Fruit fly (Drosophila melanogaster): ENCODE measurements around the gene CG9698.

The CG9698 gene

DNA sequence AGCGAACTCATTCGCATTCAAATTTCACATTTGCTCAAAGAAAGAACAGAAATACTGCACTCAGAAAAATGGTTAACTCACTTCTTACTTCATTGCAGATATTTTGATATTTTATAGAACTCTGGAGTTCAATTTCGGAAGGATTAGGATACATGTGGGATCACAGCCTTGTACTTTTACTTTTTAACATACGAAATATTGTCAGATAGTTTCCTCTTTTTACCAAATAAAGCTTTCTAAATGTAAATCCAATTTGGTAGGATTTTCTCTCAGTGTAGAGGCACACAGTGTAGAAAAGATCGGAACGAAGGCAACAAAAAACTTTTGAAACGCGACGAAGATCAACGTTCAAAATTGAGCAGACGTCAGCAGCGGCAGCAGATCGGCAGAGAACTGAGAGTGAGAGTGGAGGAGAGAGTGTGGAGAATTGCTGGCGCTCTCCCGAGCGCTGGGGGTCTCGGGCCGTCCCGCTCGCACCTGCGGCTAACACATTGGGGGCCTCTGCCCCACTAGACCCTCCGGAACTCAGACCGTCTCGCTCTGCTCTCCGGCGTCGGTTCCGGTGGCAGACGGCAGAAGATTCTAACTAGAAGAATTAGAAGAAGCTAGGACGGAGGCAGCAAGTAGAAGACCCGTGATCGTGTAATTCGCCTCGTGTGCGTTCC, 17.5 kb downstream of the CG9698 start, which contains the start of gene tmod (continued):
- peak; percentile 45 for TF ChIP-seq gsb-n (tag; optimal IDR thresholded peaks at IDR 0.05)
- TF ChIP-seq Ssrp (tag; optimal IDR thresholded peaks at IDR 0.05) = peak; percentile 62
- peak; percentile 43 for TF ChIP-seq CG4820 (GFP tag; optimal IDR thresholded peaks at IDR 0.05)
- TF ChIP-seq az2 (GFP tag; optimal IDR thresholded peaks at IDR 0.05) = peak; percentile 58

DNA sequence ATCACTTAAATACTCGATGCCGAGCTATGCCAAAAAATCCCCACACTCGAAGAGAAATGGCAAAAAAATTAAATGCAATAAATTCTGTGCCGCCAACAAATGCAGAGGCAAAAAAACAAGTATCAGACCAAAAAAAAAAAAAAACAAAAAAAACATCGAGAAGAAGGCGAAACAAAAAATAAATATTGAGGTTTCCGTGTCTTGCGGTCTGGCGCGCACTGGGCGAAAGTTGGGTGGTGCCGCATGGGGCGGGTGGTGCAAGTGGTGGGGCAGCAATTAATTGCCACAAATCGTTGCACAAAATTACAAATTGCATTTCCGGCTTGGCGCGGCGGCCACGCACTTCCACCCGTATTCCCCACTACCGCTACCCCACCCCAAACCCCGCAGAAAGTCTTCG, 19.9 kb downstream of the CG9698 start:
- TF ChIP-seq slou (GFP tag; optimal IDR thresholded peaks at IDR 0.05) (no peak), hb (GFP tag; IDR thresholded peaks at IDR 0.05; ENCODE audit: partially characterized antibody) (no peak), crol (GFP tag; IDR thresholded peaks at IDR 0.05) (peak; percentile 61; the same call in 1 of the 2 replicates)

dm6 chr3R:30536432-30536831, 21.9 kb downstream of the CG9698 start:
- peak; percentile 22; the same call in 1 of the 2 replicates for TF ChIP-seq CG31224 (GFP tag; IDR thresholded peaks at IDR 0.05)
- no peak for TF ChIP-seq inv (GFP tag; IDR thresholded peaks at IDR 0.05; ENCODE audit: partially characterized antibody)
- no peak for TF ChIP-seq shn (GFP tag; optimal IDR thresholded peaks at IDR 0.05)
- no peak for TF ChIP-seq CG6683 (GFP tag; optimal IDR thresholded peaks at IDR 0.05)
- TF ChIP-seq Dref (GFP tag; IDR thresholded peaks at IDR 0.05) = no peak
- TF ChIP-seq Med (GFP tag) = peak; percentile 17
- TF ChIP-seq Six4 (GFP tag; optimal IDR thresholded peaks at IDR 0.05) = no peak
- TF ChIP-seq CG8281 (tag; optimal IDR thresholded peaks at IDR 0.05) = no peak
- no peak for TF ChIP-seq br (optimal IDR thresholded peaks at IDR 0.05)
- peak; percentile 9 for TF ChIP-seq Xbp1 (GFP tag; optimal IDR thresholded peaks at IDR 0.05)
- no peak for TF ChIP-seq tup (GFP tag; optimal IDR thresholded peaks at IDR 0.05)
- no peak for TF ChIP-seq CG10654 (GFP tag; optimal IDR thresholded peaks at IDR 0.05)
- TF ChIP-seq Ets65A (GFP tag) = peak; percentile 42
- TF ChIP-seq zfh1 (GFP tag; IDR thresholded peaks at IDR 0.05) = 0 out of 3 replicates have a peak, but pooled peaks have one; percentile 44
- TF ChIP-seq CoRest (tag; optimal IDR thresholded peaks at IDR 0.05) = peak; percentile 26
- peak; percentile 13; the same call in 1 of the 2 replicates for TF ChIP-seq CG10366 (GFP tag; IDR thresholded peaks at IDR 0.05)
- TF ChIP-seq Hr3 (GFP tag; optimal IDR thresholded peaks at IDR 0.05) = peak; percentile 13
- TF ChIP-seq lmd (GFP tag; IDR thresholded peaks at IDR 0.05) = peak; percentile 48; the same call in 1 of the 2 replicates
- no peak for TF ChIP-seq CG17359 (tag; optimal IDR thresholded peaks at IDR 0.05)
- no peak for TF ChIP-seq CG10543 (GFP tag; optimal IDR thresholded peaks at IDR 0.05)
- TF ChIP-seq Rx (GFP tag; IDR thresholded peaks at IDR 0.05) = no peak
- peak; percentile 11 for TF ChIP-seq lilli (GFP tag; optimal IDR thresholded peaks at IDR 0.05)
- TF ChIP-seq gsb (GFP tag; IDR thresholded peaks at IDR 0.05) = no peak
- peak; percentile 7 for TF ChIP-seq Antp (GFP tag; optimal IDR thresholded peaks at IDR 0.05)
- TF ChIP-seq slou (GFP tag; optimal IDR thresholded peaks at IDR 0.05) = no peak
- TF ChIP-seq unpg (GFP tag; optimal IDR thresholded peaks at IDR 0.05) = peak; percentile 35
- TF ChIP-seq CG30403 (GFP tag; optimal IDR thresholded peaks at IDR 0.05) = peak; percentile 13
- TF ChIP-seq MBD-R2 (GFP tag; IDR thresholded peaks at IDR 0.05) = no peak
- TF ChIP-seq gem (tag; optimal IDR thresholded peaks at IDR 0.05) = peak; percentile 57
- TF ChIP-seq Dbx (GFP tag; IDR thresholded peaks at IDR 0.05) = no peak
- no peak; the same call in 1 of the 2 replicates for TF ChIP-seq crol (GFP tag; IDR thresholded peaks at IDR 0.05)
- TF ChIP-seq eyg (GFP tag; optimal IDR thresholded peaks at IDR 0.05) = no peak
- TF ChIP-seq Ets97D (GFP tag; optimal IDR thresholded peaks at IDR 0.05) = no peak
- peak; percentile 18 for TF ChIP-seq Hsf (GFP tag; optimal IDR thresholded peaks at IDR 0.05)
- peak; percentile 27 for TF ChIP-seq Oli (tag; optimal IDR thresholded peaks at IDR 0.05)
- TF ChIP-seq Nf-YC (tag; optimal IDR thresholded peaks at IDR 0.05) = peak; percentile 11
- TF ChIP-seq CG32767 (GFP tag; IDR thresholded peaks at IDR 0.05) = 0 out of 2 replicates have a peak, but pooled peaks have one; percentile 19
- peak in 1 of 2 experiments; percentile 7 for TF ChIP-seq dpn (GFP tag; optimal IDR thresholded peaks at IDR 0.05)
- no peak for TF ChIP-seq aop (GFP tag; IDR thresholded peaks at IDR 0.05)
- TF ChIP-seq so (GFP tag; IDR thresholded peaks at IDR 0.05) = no peak
- TF ChIP-seq Atf-2 (GFP tag; optimal IDR thresholded peaks at IDR 0.05) = no peak
- 0 out of 4 replicates have a peak, but pooled peaks have one; percentile 11 for TF ChIP-seq Gug (GFP tag; IDR thresholded peaks at IDR 0.05)

All from whole organism, embryonic.